Worm (Caenorhabditis elegans): ENCODE measurements around the gene T07F8.4.

DNA sequence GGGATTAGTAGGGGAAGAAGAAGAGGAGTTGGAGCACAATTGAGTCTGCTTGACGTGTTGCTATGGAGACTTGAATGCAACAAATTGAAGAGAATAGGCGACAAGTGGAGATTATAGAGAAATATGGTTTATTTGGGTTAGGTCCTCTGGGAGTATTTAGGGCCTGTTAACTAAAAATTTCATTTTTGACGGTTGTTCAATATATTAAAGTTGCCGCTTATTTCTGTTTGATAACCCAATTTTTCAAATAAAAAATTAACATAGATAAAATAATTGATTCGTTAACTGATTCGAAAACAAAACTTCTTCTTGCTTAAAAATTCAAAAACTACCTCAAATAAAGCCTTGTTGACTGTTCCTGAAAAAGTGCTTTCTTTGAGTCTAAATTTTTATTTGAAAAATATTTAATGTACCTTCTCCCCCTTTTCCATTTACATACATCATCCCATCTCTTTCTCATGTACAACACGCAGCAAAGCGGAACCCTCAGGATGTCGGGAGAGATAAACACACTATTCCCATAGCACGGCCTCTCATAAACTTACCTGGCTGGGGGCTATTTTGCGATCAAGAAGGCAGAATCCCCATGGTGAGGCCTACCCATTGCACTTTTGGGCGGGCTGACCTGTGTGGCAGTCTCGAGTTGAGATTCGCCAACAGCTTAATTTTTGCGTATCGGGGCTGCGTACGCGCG, 39.6 kb upstream of the T07F8.4 start, which contains the start of gene dyf-13:
- TF ChIP-seq blmp-1 (tag; optimal IDR thresholded peaks at IDR 0.05), result no peak
- no peak for TF ChIP-seq elt-1 (tag; optimal IDR thresholded peaks at IDR 0.05; ENCODE audit: borderline replicate concordance, insufficient read depth)
- TF ChIP-seq ham-2 (GFP tag; optimal IDR thresholded peaks at IDR 0.05), result no peak
- TF ChIP-seq unc-39 (tag; optimal IDR thresholded peaks at IDR 0.05), result no peak
- no peak for TF ChIP-seq nhr-76 (tag; optimal IDR thresholded peaks at IDR 0.05)
- TF ChIP-seq lsy-2 (tag; optimal IDR thresholded peaks at IDR 0.05), result no peak
- no peak for TF ChIP-seq unc-62 (GFP tag; optimal IDR thresholded peaks at IDR 0.05)
- no peak for TF ChIP-seq hlh-1 (tag; optimal IDR thresholded peaks at IDR 0.05)
- TF ChIP-seq ceh-43 (GFP tag; optimal IDR thresholded peaks at IDR 0.05), result no peak

Measured in whole organism, mixed stage, embryonic.